Worm (Caenorhabditis elegans): ENCODE measurements around the gene nlp-46.

ce11 chrV:12517757-12518156 lies 11.7 kb upstream of the nlp-46 start:
- no peak for TF ChIP-seq lsl-1 (GFP tag; optimal IDR thresholded peaks at IDR 0.05)
- no peak for TF ChIP-seq ceh-100 (GFP tag; IDR thresholded peaks at IDR 0.05)
- TF ChIP-seq egl-44 (GFP tag; IDR thresholded peaks at IDR 0.05) = no peak
- no peak for TF ChIP-seq snpc-4 (GFP tag; optimal IDR thresholded peaks at IDR 0.05)
- TF ChIP-seq snpc-4 (tag; optimal IDR thresholded peaks at IDR 0.05) = no peak
- no peak for TF ChIP-seq K12H6.12 (tag; optimal IDR thresholded peaks at IDR 0.05)
- no peak for TF ChIP-seq unc-130 (GFP tag; optimal IDR thresholded peaks at IDR 0.05)
- TF ChIP-seq F57C9.4 (tag; optimal IDR thresholded peaks at IDR 0.05) = no peak
- TF ChIP-seq ama-1 (optimal IDR thresholded peaks at IDR 0.05) = no peak
- TF ChIP-seq ama-1 (GFP tag; optimal IDR thresholded peaks at IDR 0.05) = no peak
- no peak for TF ChIP-seq madf-6 (GFP tag; IDR thresholded peaks at IDR 0.05)
